Worm (Caenorhabditis elegans): ENCODE measurements around the gene col-111.

- TF ChIP-seq lin-39 (tag; optimal IDR thresholded peaks at IDR 0.05) (no peak), lsy-2 (tag; optimal IDR thresholded peaks at IDR 0.05) (no peak), nhr-77 (tag; optimal IDR thresholded peaks at IDR 0.05) (no peak), sptf-1 (tag; optimal IDR thresholded peaks at IDR 0.05) (no peak), ama-1 (optimal IDR thresholded peaks at IDR 0.05) (no peak), skn-1 (tag; optimal IDR thresholded peaks at IDR 0.05) (no peak), egl-27 (tag; optimal IDR thresholded peaks at IDR 0.05) (no peak), ztf-4 (tag; optimal IDR thresholded peaks at IDR 0.05) (no peak), sup-37 (GFP tag; optimal IDR thresholded peaks at IDR 0.05) (no peak), tbx-2 (tag; optimal IDR thresholded peaks at IDR 0.05) (no peak), nhr-11 (tag; optimal IDR thresholded peaks at IDR 0.05) (no peak)
Observed at ce11 chrIV:4611740-4612139, 46.0 kb downstream of the col-111 start.

Measured in whole organism, L1 larva.